Fruit fly (Drosophila melanogaster): ENCODE data around the gene CG32563.

DNA sequence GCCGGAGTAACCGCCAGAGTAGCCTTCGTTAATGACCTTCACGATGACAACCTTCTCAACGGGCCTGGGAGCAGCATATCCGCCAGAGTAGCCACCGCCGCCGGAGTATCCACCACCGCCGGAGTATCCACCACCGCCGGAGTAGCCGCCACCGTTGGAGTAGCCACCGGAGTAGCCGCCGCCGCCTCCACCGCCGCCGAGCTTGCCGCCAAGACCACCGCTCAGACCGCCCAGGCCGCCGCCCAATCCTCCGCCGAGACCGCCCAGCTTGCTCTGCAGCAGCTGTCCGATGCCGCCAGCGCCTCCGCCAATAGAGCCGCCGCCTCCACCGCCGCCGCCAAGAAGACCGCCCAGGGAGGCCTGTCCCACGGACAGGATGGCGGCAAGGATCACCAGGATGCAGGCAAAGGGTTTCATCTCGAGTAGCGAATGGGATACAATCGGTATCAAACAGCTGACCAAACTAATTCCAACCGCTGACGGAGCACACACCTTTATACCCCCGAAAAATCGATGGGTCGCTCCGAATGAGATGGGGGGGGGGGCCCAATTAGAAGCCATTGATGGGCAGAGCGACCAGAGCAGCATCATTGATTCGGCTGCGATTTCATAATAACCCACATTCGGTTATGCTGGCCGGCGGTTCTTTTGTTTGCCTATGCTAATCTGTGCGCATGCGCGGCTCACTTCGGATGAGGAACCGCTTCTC is 17.9 kb downstream of the CG32563 start:
- no peak for TF ChIP-seq CG8478 (optimal IDR thresholded peaks at IDR 0.05)
- no peak for TF ChIP-seq CTCF (optimal IDR thresholded peaks at IDR 0.05)

Data from S2 (cell line).